Fruit fly (Drosophila melanogaster) whole organism, adult: ENCODE measurements around the gene ppk28.

Experiments
- CG11617 ChIP-seq: fragments of 200-800 bp; sonication (Bioruptor generic); optimal IDR thresholded peaks from 2 replicates; lab custom pipeline; 2017; ENCODE audit warnings: mild to moderate bottlenecking, missing biosample characterization, missing genetic modification reagents, missing genetic modification characterization
- CG14711 ChIP-seq: fragments of 200-800 bp; sonication (Bioruptor generic); optimal IDR thresholded peaks from 2 replicates; lab custom pipeline; 2018; ENCODE audit warnings: missing biosample characterization, mild to moderate bottlenecking, missing genetic modification characterization, moderate library complexity
- CG1620 ChIP-seq: fragments of 200-800 bp; sonication (Bioruptor generic); optimal IDR thresholded peaks from 2 replicates; lab custom pipeline; 2016; ENCODE audit warnings: missing biosample characterization, missing genetic modification characterization
- CG33017 ChIP-seq: fragments of 200-800 bp; sonication (Bioruptor generic); optimal IDR thresholded peaks from 2 replicates; lab custom pipeline; 2018; ENCODE audit warnings: missing biosample characterization, mild to moderate bottlenecking, missing genetic modification characterization, moderate library complexity
- CG5204 ChIP-seq: fragments of 200-800 bp; sonication (Bioruptor generic); optimal IDR thresholded peaks from 2 replicates; lab custom pipeline; 2016; ENCODE audit warnings: missing biosample characterization, missing genetic modification characterization
- CG7045 ChIP-seq: fragments of 200-800 bp; sonication (Bioruptor generic); optimal IDR thresholded peaks from 2 replicates; lab custom pipeline; 2017; ENCODE audit warnings: missing biosample characterization, mild to moderate bottlenecking, missing genetic modification characterization
- CG7101 ChIP-seq: fragments of 200-800 bp; sonication (Bioruptor generic); optimal IDR thresholded peaks from 2 replicates; lab custom pipeline; 2018; ENCODE audit warnings: missing biosample characterization, mild to moderate bottlenecking, missing genetic modification characterization, moderate library complexity
- Clk ChIP-seq: fragments of 200-800 bp; sonication (Bioruptor generic); optimal IDR thresholded peaks from 2 replicates; lab custom pipeline; 2017; ENCODE audit warnings: missing biosample characterization, missing genetic modification characterization
- bab1 ChIP-seq: fragments of 200-800 bp; sonication (Bioruptor generic); optimal IDR thresholded peaks from 3 replicates; lab custom pipeline; 2019; ENCODE audit warnings: missing biosample characterization, mild to moderate bottlenecking, missing genetic modification characterization, moderate library complexity
- cnc ChIP-seq, 2 experiments: fragments of >200 bp; optimal IDR thresholded peaks; 2 replicates each; lab custom pipeline; 2017
- kay ChIP-seq: fragments of 200-800 bp; sonication (Bioruptor generic); peaks from one replicate; lab custom pipeline; 2016; ENCODE audit warnings: missing biosample characterization, missing genetic modification characterization, borderline replicate concordance
- tj ChIP-seq: fragments of 200-800 bp; sonication (Bioruptor generic); optimal IDR thresholded peaks from 3 replicates; lab custom pipeline; 2017; ENCODE audit warnings: missing biosample characterization, mild to moderate bottlenecking, missing genetic modification characterization, moderate library complexity

ppk28 gene

DNA sequence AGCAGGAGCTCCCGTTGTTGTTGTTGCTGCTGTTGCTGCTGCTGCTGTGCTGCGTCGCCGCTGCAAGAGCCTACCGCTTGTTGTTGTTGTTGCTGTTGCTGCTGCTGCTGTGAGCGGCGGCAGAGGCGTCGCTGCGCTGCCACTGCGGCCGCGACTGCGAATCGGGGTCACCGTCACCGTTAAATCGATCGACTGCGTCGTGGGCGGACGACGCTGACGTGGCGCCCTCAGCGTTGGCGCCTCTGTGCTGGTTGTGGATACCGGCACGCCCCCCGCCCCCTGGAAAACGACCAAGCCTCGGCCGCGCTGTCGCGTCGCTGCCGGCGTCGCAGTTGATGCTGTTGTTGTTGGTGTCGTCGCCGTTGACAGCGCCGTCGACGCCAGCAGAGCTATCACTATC lies 43.6 kb downstream of the ppk28 start:
- TF ChIP-seq CG11617 (GFP tag; lab: Kevin White, UChicago), result no peak
- no peak for TF ChIP-seq CG1620 (GFP tag; lab: Kevin White, UChicago)
- TF ChIP-seq CG7101 (tag; lab: Kevin White, UChicago), result no peak
- no peak for TF ChIP-seq tj (GFP tag; lab: Kevin White, UChicago)
- TF ChIP-seq CG7045 (GFP tag; lab: Kevin White, UChicago), result no peak
- no peak for TF ChIP-seq kay (GFP tag; lab: Kevin White, UChicago)
- TF ChIP-seq CG33017 (tag; lab: Kevin White, UChicago), result no peak
- no peak for TF ChIP-seq CG5204 (GFP tag; lab: Kevin White, UChicago)
- TF ChIP-seq Clk, result no peak

dm6 chrX:16854746-16855145 lies 48.9 kb downstream of the ppk28 start:
- TF ChIP-seq CG1620 (GFP tag; lab: Kevin White, UChicago), result no peak
- TF ChIP-seq bab1 (GFP tag; lab: Kevin White, UChicago), result peak; percentile 59
- TF ChIP-seq CG14711, result peak; percentile 6
- TF ChIP-seq cnc (optimal IDR thresholded peaks at IDR 0.05; lab: Kevin White, UChicago), result no peak
- TF ChIP-seq CG7101 (tag; lab: Kevin White, UChicago), result peak; percentile 22
